Worm (Caenorhabditis elegans) whole organism, young adult: ENCODE data around the gene F42A9.11.

Experiments used
- B0035.1 ChIP-seq: sonication (generic microtip); optimal IDR thresholded peaks from 2 replicates; lab custom pipeline; 2016; ENCODE audit warnings: missing genetic modification characterization, mild to moderate bottlenecking, missing compliant biosample characterization, missing genotype, missing genetic modification reagents
- B0336.3 ChIP-seq: fragments of 200-800 bp; sonication (Bioruptor generic); IDR thresholded peaks from 2 replicates; pipeline ENCODE4 v1.3.6; 2022; ENCODE audit warnings: missing genetic modification characterization, missing compliant biosample characterization
- C06A6.2 ChIP-seq: fragments of 200-800 bp; sonication (Bioruptor generic); conservative IDR thresholded peaks from 2 replicates; pipeline ENCODE4 v1.3.6; 2022; ENCODE audit warnings: missing genetic modification characterization, missing compliant biosample characterization
- F22D6.2 ChIP-seq: sonication (generic microtip); optimal IDR thresholded peaks from 2 replicates; lab custom pipeline; 2016; ENCODE audit warnings: mild to moderate bottlenecking, missing genetic modification characterization, missing compliant biosample characterization
- F37B4.10 ChIP-seq: fragments of 200-800 bp; sonication (Bioruptor generic); IDR thresholded peaks from 2 replicates; pipeline ENCODE4 v1.3.6; 2022; ENCODE audit warnings: missing genetic modification characterization, missing compliant biosample characterization
- F49E8.2 ChIP-seq: sonication (generic microtip); optimal IDR thresholded peaks from 3 replicates; lab custom pipeline; 2017; ENCODE audit warnings: missing genetic modification characterization, mild to moderate bottlenecking, missing compliant biosample characterization, antibody characterized with exemption, moderate library complexity; ENCODE audit not compliant: insufficient read depth
- F57A8.1 ChIP-seq: fragments of 200-800 bp; sonication (Bioruptor generic); optimal IDR thresholded peaks from 2 replicates; lab custom pipeline; 2018; ENCODE audit warnings: mild to moderate bottlenecking, missing genetic modification characterization, moderate library complexity, missing compliant biosample characterization
- K11D2.4 ChIP-seq: fragments of 200-800 bp; sonication (Bioruptor generic); IDR thresholded peaks from 2 replicates; pipeline ENCODE4 v1.3.6; 2022; ENCODE audit warnings: missing genetic modification reagents, missing genetic modification characterization, missing compliant biosample characterization
- K12H6.12 ChIP-seq: fragments of 200-800 bp; sonication (Bioruptor generic); optimal IDR thresholded peaks from 2 replicates; lab custom pipeline; 2018; ENCODE audit warnings: mild to moderate bottlenecking, missing genetic modification characterization, missing compliant biosample characterization
- Y53F4B.3 ChIP-seq: fragments of 200-800 bp; sonication (Bioruptor generic); IDR thresholded peaks from 2 replicates; pipeline ENCODE4 v1.3.6; 2022; ENCODE audit warnings: missing genetic modification reagents, missing genetic modification characterization, missing compliant biosample characterization
- Y53G8AR.9 ChIP-seq: fragments of 200-800 bp; sonication (Bioruptor generic); conservative IDR thresholded peaks from 2 replicates; pipeline ENCODE4 v1.3.6; 2022; ENCODE audit warnings: missing genetic modification reagents, missing genetic modification characterization, missing compliant biosample characterization
- Y67H2A.10 ChIP-seq: fragments of 200-800 bp; sonication (Bioruptor generic); conservative IDR thresholded peaks from 2 replicates; pipeline ENCODE4 v1.3.6; 2022; ENCODE audit warnings: missing genetic modification reagents, missing genetic modification characterization, missing compliant biosample characterization
- Y79H2A.3 ChIP-seq: fragments of 200-800 bp; sonication (Bioruptor generic); conservative IDR thresholded peaks from 2 replicates; pipeline ENCODE4 v1.3.6; 2022; ENCODE audit warnings: missing genetic modification reagents, missing genetic modification characterization, missing compliant biosample characterization
- akir-1 ChIP-seq: fragments of 200-800 bp; sonication (Bioruptor generic); optimal IDR thresholded peaks from 2 replicates; lab custom pipeline; 2018; ENCODE audit warnings: mild to moderate bottlenecking, missing genetic modification characterization, moderate library complexity, missing compliant biosample characterization
- aptf-2 ChIP-seq: fragments of 200-800 bp; sonication (Bioruptor generic); conservative IDR thresholded peaks from 2 replicates; pipeline ENCODE4 v1.3.6; 2022; ENCODE audit warnings: missing genetic modification reagents, missing genetic modification characterization, missing compliant biosample characterization
- aptf-3 ChIP-seq: fragments of 200-800 bp; sonication (Bioruptor generic); IDR thresholded peaks from 2 replicates; pipeline ENCODE4 v1.3.6; 2022; ENCODE audit warnings: missing genetic modification characterization, missing compliant biosample characterization
- athp-1 ChIP-seq: sonication (generic microtip); optimal IDR thresholded peaks from 2 replicates; lab custom pipeline; 2017; ENCODE audit warnings: mild to moderate bottlenecking, missing genetic modification characterization, missing compliant biosample characterization
- attf-5 ChIP-seq: fragments of 200-800 bp; sonication (Bioruptor generic); optimal IDR thresholded peaks from 2 replicates; lab custom pipeline; 2018; ENCODE audit warnings: mild to moderate bottlenecking, missing genetic modification characterization, missing compliant biosample characterization
- bed-1 ChIP-seq: fragments of 200-800 bp; sonication (Bioruptor generic); IDR thresholded peaks from 2 replicates; pipeline ENCODE4 v1.3.6; 2022; ENCODE audit warnings: missing genetic modification reagents, missing genetic modification characterization, missing compliant biosample characterization
- cebp-1 ChIP-seq, 2 experiments: fragments of 200-800 bp in 1 of 2; sonication (Bioruptor generic) in 1 of 2; sonication (generic microtip) in 1 of 2; IDR thresholded peaks in 1 of 2; optimal IDR thresholded peaks in 1 of 2; 2 replicates each; pipeline versions ENCODE4 v1.3.6 to Lab custom; 2017 to 2022; ENCODE audit warnings: missing compliant biosample characterization in 2 of 2, missing genetic modification characterization in 2 of 2, mild to moderate bottlenecking in 1 of 2, missing genetic modification reagents in 1 of 2, moderate library complexity in 1 of 2
- ceh-100 ChIP-seq: fragments of 200-800 bp; sonication (Bioruptor generic); IDR thresholded peaks from 2 replicates; pipeline ENCODE4 v1.3.6; 2022; ENCODE audit warnings: missing genetic modification reagents, missing genetic modification characterization, missing compliant biosample characterization
- ceh-27 ChIP-seq: fragments of 200-800 bp; sonication (Bioruptor generic); optimal IDR thresholded peaks from 2 replicates; lab custom pipeline; 2018; ENCODE audit warnings: mild to moderate bottlenecking, missing genetic modification characterization, moderate library complexity, missing compliant biosample characterization
- dox-1 ChIP-seq: fragments of 200-800 bp; sonication (Bioruptor generic); IDR thresholded peaks from 2 replicates; pipeline ENCODE4 v1.3.6; 2022; ENCODE audit warnings: missing genetic modification reagents, missing genetic modification characterization, missing compliant biosample characterization
- ekl-4 ChIP-seq: fragments of 200-800 bp; sonication (Bioruptor generic); IDR thresholded peaks from 2 replicates; pipeline ENCODE4 v1.3.6; 2022; ENCODE audit warnings: missing genetic modification reagents, missing genetic modification characterization, missing compliant biosample characterization
- ets-4 ChIP-seq: fragments of 200-800 bp; sonication (Bioruptor generic); optimal IDR thresholded peaks from 2 replicates; lab custom pipeline; 2018; ENCODE audit warnings: mild to moderate bottlenecking, missing genetic modification characterization, missing compliant biosample characterization
- him-1 ChIP-seq: sonication (generic microtip); optimal IDR thresholded peaks from 2 replicates; lab custom pipeline; 2016; ENCODE audit warnings: missing genotype, missing genetic modification reagents, missing genetic modification characterization, missing compliant biosample characterization
- hlh-12 ChIP-seq: sonication (generic microtip); optimal IDR thresholded peaks from 2 replicates; lab custom pipeline; 2016; ENCODE audit warnings: missing genetic modification characterization, missing compliant biosample characterization
- hmg-1.2 ChIP-seq: fragments of 200-800 bp; sonication (Bioruptor generic); IDR thresholded peaks from 2 replicates; pipeline ENCODE4 v1.3.6; 2022; ENCODE audit warnings: missing genetic modification reagents, missing genetic modification characterization, missing compliant biosample characterization
- hmg-20 ChIP-seq: fragments of 200-800 bp; sonication (Bioruptor generic); IDR thresholded peaks from 2 replicates; pipeline ENCODE4 v1.3.6; 2022; ENCODE audit warnings: missing genetic modification reagents, missing genetic modification characterization, missing compliant biosample characterization
- let-526 ChIP-seq: fragments of 200-800 bp; sonication (Bioruptor generic); IDR thresholded peaks from 2 replicates; pipeline ENCODE4 v1.3.6; 2022; ENCODE audit warnings: missing genetic modification reagents, missing genetic modification characterization, missing compliant biosample characterization
- let-607 ChIP-seq, 2 experiments: fragments of 200-800 bp in 1 of 2; sonication (Bioruptor generic) in 1 of 2; sonication (generic microtip) in 1 of 2; optimal IDR thresholded peaks; 2 replicates each; lab custom pipeline; 2016 to 2018; ENCODE audit warnings: mild to moderate bottlenecking in 2 of 2, missing compliant biosample characterization in 2 of 2, missing genetic modification characterization in 2 of 2, moderate library complexity in 2 of 2, missing genotype in 1 of 2
- lin-26 ChIP-seq: fragments of 200-800 bp; sonication (Bioruptor generic); IDR thresholded peaks from 2 replicates; pipeline ENCODE4 v1.3.6; 2022; ENCODE audit warnings: missing genetic modification reagents, missing genetic modification characterization, missing compliant biosample characterization
- lin-40 ChIP-seq: sonication (generic microtip); optimal IDR thresholded peaks from 2 replicates; lab custom pipeline; 2016; ENCODE audit warnings: missing genetic modification characterization, mild to moderate bottlenecking, missing compliant biosample characterization, missing genotype, missing genetic modification reagents
- lin-54 ChIP-seq: fragments of 200-800 bp; sonication (Bioruptor generic); optimal IDR thresholded peaks from 2 replicates; lab custom pipeline; 2018; ENCODE audit warnings: mild to moderate bottlenecking, missing genetic modification characterization, missing compliant biosample characterization
- nfya-1 ChIP-seq: sonication (generic microtip); optimal IDR thresholded peaks from 2 replicates; lab custom pipeline; 2017; ENCODE audit warnings: antibody characterized with exemption, missing compliant biosample characterization, missing genetic modification characterization, borderline replicate concordance; ENCODE audit not compliant: insufficient read depth
- snpc-1.1 ChIP-seq: sonication (generic microtip); optimal IDR thresholded peaks from 2 replicates; lab custom pipeline; 2017; ENCODE audit warnings: missing genetic modification characterization, mild to moderate bottlenecking, missing compliant biosample characterization, antibody characterized with exemption, moderate library complexity, missing genotype, missing genetic modification reagents; ENCODE audit not compliant: insufficient read depth
- snpc-3.4 ChIP-seq: sonication (generic microtip); optimal IDR thresholded peaks from 2 replicates; lab custom pipeline; 2017; ENCODE audit warnings: missing genetic modification characterization, mild to moderate bottlenecking, missing compliant biosample characterization, antibody characterized with exemption, moderate library complexity, missing genotype, missing genetic modification reagents
- unc-130 ChIP-seq: sonication (generic microtip); optimal IDR thresholded peaks from 2 replicates; lab custom pipeline; 2016; ENCODE audit warnings: missing genetic modification reagents, missing genetic modification characterization, missing compliant biosample characterization
- unc-62 ChIP-seq: fragments of 150-350 bp; optimal IDR thresholded peaks from 2 replicates; lab custom pipeline; 2014; ENCODE audit warnings: missing biosample characterization, missing genetic modification reagents, missing genetic modification characterization
- ztf-26 ChIP-seq: sonication (generic microtip); optimal IDR thresholded peaks from 2 replicates; lab custom pipeline; 2017; ENCODE audit warnings: missing genetic modification characterization, missing compliant biosample characterization

F42A9.11 gene

ce11 chrIV:8615314-8615713, 12.1 kb upstream of the F42A9.11 start:
- TF ChIP-seq F57A8.1 (GFP tag; lab: Kevin White, UChicago): no peak
- TF ChIP-seq lin-54: no peak
- no peak for TF ChIP-seq attf-5 (GFP tag; lab: Kevin White, UChicago)
- TF ChIP-seq let-607 (tag; optimal IDR thresholded peaks at IDR 0.05; lab: Kevin White, UChicago): no peak
- TF ChIP-seq lin-40 (tag; lab: Kevin White, UChicago): no peak
- no peak for TF ChIP-seq ceh-100 (GFP tag; lab: Robert Waterston, UW)
- no peak for TF ChIP-seq him-1 (tag; lab: Kevin White, UChicago)
- no peak for TF ChIP-seq K11D2.4 (GFP tag; lab: Robert Waterston, UW)
- TF ChIP-seq hmg-20 (GFP tag; lab: Robert Waterston, UW): no peak
- TF ChIP-seq F37B4.10 (GFP tag; lab: Robert Waterston, UW): no peak

ce11 chrIV:8617047-8617446, 10.4 kb upstream of the F42A9.11 start, which contains the start of the genes F42A9.7 and F42A9.3:
Gene F42A9.7, minus strand, starts transcription at chrIV:8617147.
Gene F42A9.3, plus strand, starts transcription at chrIV:8617260.
- no peak for TF ChIP-seq ceh-100 (GFP tag; lab: Robert Waterston, UW)
- no peak for TF ChIP-seq Y53F4B.3 (GFP tag; lab: Robert Waterston, UW)
- no peak for TF ChIP-seq F49E8.2 (tag; lab: Kevin White, UChicago)
- TF ChIP-seq snpc-1.1: no peak
- no peak for TF ChIP-seq Y53G8AR.9
- no peak for TF ChIP-seq ets-4 (GFP tag; lab: Kevin White, UChicago)
- TF ChIP-seq bed-1 (GFP tag; lab: Robert Waterston, UW): no peak
- TF ChIP-seq unc-130 (GFP tag; lab: Kevin White, UChicago): no peak
- TF ChIP-seq F22D6.2: no peak
- TF ChIP-seq hlh-12: no peak
- TF ChIP-seq attf-5 (GFP tag; lab: Kevin White, UChicago): no peak
- TF ChIP-seq ekl-4 (GFP tag; lab: Robert Waterston, UW): no peak
- TF ChIP-seq B0336.3: no peak
- TF ChIP-seq ztf-26 (tag; lab: Kevin White, UChicago): no peak
- TF ChIP-seq aptf-3 (GFP tag; lab: Robert Waterston, UW): no peak
- no peak for TF ChIP-seq Y67H2A.10 (GFP tag; lab: Robert Waterston, UW)

ce11 chrIV:8618698-8619097, 8.7 kb upstream of the F42A9.11 start, which contains the start of gene F42A9.8:
Gene F42A9.8, minus strand, starts transcription at chrIV:8618785.
- TF ChIP-seq unc-130 (GFP tag; lab: Kevin White, UChicago): no peak
- TF ChIP-seq snpc-3.4 (tag; lab: Kevin White, UChicago): peak; percentile 10
- peak; percentile 96 for TF ChIP-seq hmg-1.2 (GFP tag; lab: Robert Waterston, UW)

ce11 chrIV:8620102-8620733, 7.2 kb upstream of the F42A9.11 start, which contains the start of gene lin-49:
Gene lin-49, plus strand, starts transcription at chrIV:8620683.
- TF ChIP-seq unc-62 (no peak), ets-4 (GFP tag; lab: Kevin White, UChicago) (no peak), B0035.1 (tag; lab: Kevin White, UChicago) (no peak), cebp-1 (GFP tag; IDR thresholded peaks at IDR 0.05; lab: Robert Waterston, UW) (no peak), cebp-1 (tag; optimal IDR thresholded peaks at IDR 0.05; lab: Kevin White, UChicago) (peak; percentile 60), F22D6.2 (no peak), nfya-1 (no peak), dox-1 (GFP tag; lab: Robert Waterston, UW) (peak; percentile 60; the same call in 1 of the 2 replicates), ceh-27 (GFP tag; lab: Kevin White, UChicago) (peak; percentile 66), akir-1 (no peak), let-607 (tag; optimal IDR thresholded peaks at IDR 0.05; lab: Kevin White, UChicago) (peak in 1 of 2 experiments; percentile 14), let-526 (GFP tag; lab: Robert Waterston, UW) (no peak), aptf-2 (GFP tag; lab: Robert Waterston, UW) (no peak), K12H6.12 (tag; lab: Kevin White, UChicago) (peak; percentile 56), lin-40 (tag; lab: Kevin White, UChicago) (peak; percentile 62), C06A6.2 (GFP tag; lab: Robert Waterston, UW) (0 out of 2 replicates have a peak, but pooled peaks have one; percentile 11), athp-1 (tag; lab: Kevin White, UChicago) (no peak), ekl-4 (GFP tag; lab: Robert Waterston, UW) (no peak), lin-26 (peak; percentile 72; the same call in 1 of the 2 replicates), Y79H2A.3 (GFP tag; lab: Robert Waterston, UW) (no peak), snpc-1.1 (no peak)
